Fruit fly (Drosophila melanogaster) whole organism, embryonic: ENCODE results near the gene rt.
A peak's percentile ranks its signal among the peaks of the same experiment; 100 is the strongest.

Experiments used
- B-H1 ChIP-seq: fragments of 200-800 bp; sonication (Bioruptor generic); IDR thresholded peaks from 3 replicates; pipeline ENCODE4 v1.3.6; 2022; ENCODE audit warnings: missing biosample characterization, missing genetic modification characterization
- Bgb ChIP-seq: fragments of 200-800 bp; sonication (Bioruptor generic); IDR thresholded peaks from 2 replicates; pipeline ENCODE4 v1.3.6; 2022; ENCODE audit warnings: missing biosample characterization, missing genetic modification characterization; ENCODE audit not compliant: partially characterized antibody
- CG10147 ChIP-seq: fragments of 200-800 bp; sonication (Bioruptor generic); optimal IDR thresholded peaks from 2 replicates; lab custom pipeline; 2019; ENCODE audit warnings: missing biosample characterization, mild to moderate bottlenecking, missing genetic modification characterization, moderate library complexity
- CG11398 ChIP-seq: fragments of 200-800 bp; sonication (Bioruptor generic); optimal IDR thresholded peaks from 2 replicates; lab custom pipeline; 2016; ENCODE audit warnings: missing biosample characterization, missing genetic modification characterization
- CG11695 ChIP-seq: fragments of 200-800 bp; sonication (Bioruptor generic); IDR thresholded peaks from 3 replicates; pipeline ENCODE4 v1.3.6; 2022; ENCODE audit warnings: missing biosample characterization, missing genetic modification characterization
- CG13296 ChIP-seq: fragments of 200-800 bp; sonication (Bioruptor generic); optimal IDR thresholded peaks from 3 replicates; lab custom pipeline; 2018; ENCODE audit warnings: missing biosample characterization, mild to moderate bottlenecking, missing genetic modification characterization
- CG15514 ChIP-seq: fragments of 200-800 bp; sonication (Bioruptor generic); optimal IDR thresholded peaks from 3 replicates; lab custom pipeline; 2017; ENCODE audit warnings: missing biosample characterization, missing genetic modification characterization, mild to moderate bottlenecking, moderate library complexity, missing genetic modification reagents
- CG1603 ChIP-seq: fragments of 200-800 bp; sonication (Bioruptor generic); optimal IDR thresholded peaks from 2 replicates; lab custom pipeline; 2019; ENCODE audit warnings: missing biosample characterization, mild to moderate bottlenecking, missing genetic modification characterization, moderate library complexity
- CG18599 ChIP-seq: fragments of 200-800 bp; sonication (Bioruptor generic); optimal IDR thresholded peaks from 3 replicates; lab custom pipeline; 2017; ENCODE audit warnings: missing biosample characterization, missing genetic modification characterization, mild to moderate bottlenecking, moderate library complexity, missing genetic modification reagents
- CG2202 ChIP-seq: fragments of 200-800 bp; sonication (Bioruptor generic); optimal IDR thresholded peaks from 2 replicates; lab custom pipeline; 2018; ENCODE audit warnings: missing biosample characterization, mild to moderate bottlenecking, missing genetic modification characterization
- CG32532 ChIP-seq: fragments of 200-800 bp; sonication (Bioruptor generic); IDR thresholded peaks from 2 replicates; pipeline ENCODE4 v1.3.6; 2022; ENCODE audit warnings: missing biosample characterization, missing genetic modification characterization
- CG3407 ChIP-seq: fragments of 200-800 bp; sonication (Bioruptor generic); optimal IDR thresholded peaks from 2 replicates; lab custom pipeline; 2018; ENCODE audit warnings: missing biosample characterization, mild to moderate bottlenecking, missing genetic modification characterization
- CG6765 ChIP-seq: fragments of 200-800 bp; sonication (Bioruptor generic); optimal IDR thresholded peaks from 3 replicates; lab custom pipeline; 2017; ENCODE audit warnings: missing biosample characterization, mild to moderate bottlenecking, missing genetic modification characterization
- CG6854 ChIP-seq: fragments of 200-800 bp; sonication (Bioruptor generic); optimal IDR thresholded peaks from 3 replicates; lab custom pipeline; 2017; ENCODE audit warnings: missing biosample characterization, mild to moderate bottlenecking, missing genetic modification characterization
- CG7271 ChIP-seq: fragments of 200-800 bp; sonication (Bioruptor generic); optimal IDR thresholded peaks from 2 replicates; lab custom pipeline; 2018; ENCODE audit warnings: missing biosample characterization, mild to moderate bottlenecking, missing genetic modification characterization, moderate library complexity
- CG8359 ChIP-seq: fragments of 200-800 bp; sonication (Bioruptor generic); optimal IDR thresholded peaks from 2 replicates; lab custom pipeline; 2017; ENCODE audit warnings: missing biosample characterization, mild to moderate bottlenecking, missing genetic modification characterization, borderline replicate concordance
- Camta ChIP-seq: fragments of 200-800 bp; sonication (Bioruptor generic); optimal IDR thresholded peaks from 2 replicates; lab custom pipeline; 2016; ENCODE audit warnings: missing biosample characterization, missing genetic modification characterization
- Fer1 ChIP-seq: fragments of 200-800 bp; sonication (Bioruptor generic); optimal IDR thresholded peaks from 2 replicates; lab custom pipeline; 2017; ENCODE audit warnings: missing biosample characterization, mild to moderate bottlenecking, missing genetic modification characterization
- Gsc ChIP-seq: fragments of 200-800 bp; sonication (Bioruptor generic); IDR thresholded peaks from 2 replicates; pipeline ENCODE4 v1.3.6; 2022; ENCODE audit warnings: missing biosample characterization, missing genetic modification characterization
- Gug ChIP-seq: fragments of 200-800 bp; sonication (Bioruptor generic); IDR thresholded peaks from 4 replicates; pipeline ENCODE4 v1.3.6; 2022; ENCODE audit warnings: missing biosample characterization, missing genetic modification characterization
- Hey ChIP-seq: fragments of 200-800 bp; sonication (Bioruptor generic); optimal IDR thresholded peaks from 3 replicates; lab custom pipeline; 2018; ENCODE audit warnings: missing biosample characterization, mild to moderate bottlenecking, missing genetic modification characterization
- MESR4 ChIP-seq: fragments of 200-800 bp; sonication (Bioruptor generic); optimal IDR thresholded peaks from 2 replicates; lab custom pipeline; 2018; ENCODE audit warnings: missing biosample characterization, mild to moderate bottlenecking, missing genetic modification characterization, moderate library complexity
- MTF-1 ChIP-seq: fragments of 200-800 bp; sonication (Bioruptor generic); optimal IDR thresholded peaks from 2 replicates; lab custom pipeline; 2018; ENCODE audit warnings: missing biosample characterization, mild to moderate bottlenecking, missing genetic modification characterization, borderline replicate concordance
- Meics ChIP-seq: fragments of 200-800 bp; sonication (Bioruptor generic); optimal IDR thresholded peaks from 2 replicates; lab custom pipeline; 2017; ENCODE audit warnings: missing biosample characterization, mild to moderate bottlenecking, missing genetic modification characterization
- Nf-YB ChIP-seq: fragments of 200-800 bp; sonication (Bioruptor generic); optimal IDR thresholded peaks from 3 replicates; lab custom pipeline; 2019; ENCODE audit warnings: missing biosample characterization, mild to moderate bottlenecking, missing genetic modification characterization, moderate library complexity
- Nf-YC ChIP-seq: fragments of 200-800 bp; optimal IDR thresholded peaks from 3 replicates; lab custom pipeline; 2019; ENCODE audit warnings: missing biosample characterization, mild to moderate bottlenecking, missing genetic modification characterization, moderate library complexity
- Opbp ChIP-seq: fragments of 200-800 bp; sonication (Bioruptor generic); IDR thresholded peaks from 3 replicates; pipeline ENCODE4 v1.3.6; 2022; ENCODE audit warnings: missing biosample characterization, missing genetic modification characterization; ENCODE audit not compliant: partially characterized antibody
- Ptx1 ChIP-seq: fragments of 200-800 bp; sonication (Bioruptor generic); IDR thresholded peaks from 2 replicates; pipeline ENCODE4 v1.3.6; 2022; ENCODE audit warnings: missing biosample characterization, missing genetic modification characterization
- Trl ChIP-seq, 3 experiments: fragments of >200 bp in 2 of 3; fragments of 200-800 bp in 1 of 3; sonication (Bioruptor generic) in 1 of 3; optimal IDR thresholded peaks; 2 replicates in 1 of 3; 3 replicates in 2 of 3; lab custom pipeline; 2016 to 2017; ENCODE audit warnings: missing biosample characterization in 1 of 3, missing genetic modification characterization in 1 of 3
- caup ChIP-seq: fragments of 200-800 bp; sonication (Bioruptor generic); optimal IDR thresholded peaks from 3 replicates; lab custom pipeline; 2017; ENCODE audit warnings: missing biosample characterization, mild to moderate bottlenecking, missing genetic modification characterization, moderate library complexity; ENCODE audit not compliant: severe bottlenecking
- dmrt11E ChIP-seq: fragments of 200-800 bp; sonication (Bioruptor generic); optimal IDR thresholded peaks from 3 replicates; lab custom pipeline; 2018; ENCODE audit warnings: missing biosample characterization, mild to moderate bottlenecking, missing genetic modification characterization, moderate library complexity
- dpn ChIP-seq, 2 experiments: fragments of 200-800 bp; sonication (Bioruptor generic); optimal IDR thresholded peaks; 3 replicates each; lab custom pipeline; 2016; ENCODE audit warnings: missing biosample characterization in 2 of 2, missing genetic modification characterization in 2 of 2
- hbn ChIP-seq: fragments of 200-800 bp; sonication (Bioruptor generic); IDR thresholded peaks from 2 replicates; pipeline ENCODE4 v1.3.6; 2022; ENCODE audit warnings: missing biosample characterization, missing genetic modification characterization; ENCODE audit not compliant: partially characterized antibody
- lab ChIP-seq: fragments of 200-800 bp; sonication (Bioruptor generic); optimal IDR thresholded peaks from 3 replicates; lab custom pipeline; 2017; ENCODE audit warnings: missing biosample characterization, missing genetic modification characterization, mild to moderate bottlenecking, moderate library complexity, missing genetic modification reagents
- peb ChIP-seq: fragments of 200-800 bp; sonication (Bioruptor generic); IDR thresholded peaks from 2 replicates; pipeline ENCODE4 v1.3.6; 2022; ENCODE audit warnings: missing biosample characterization, missing genetic modification characterization
- phol ChIP-seq: fragments of 200-800 bp; sonication (Bioruptor generic); optimal IDR thresholded peaks from 3 replicates; lab custom pipeline; 2018; ENCODE audit warnings: missing biosample characterization, mild to moderate bottlenecking, missing genetic modification characterization, moderate library complexity
- pros ChIP-seq: fragments of 200-800 bp; sonication (Bioruptor generic); optimal IDR thresholded peaks from 3 replicates; lab custom pipeline; 2019; ENCODE audit warnings: missing biosample characterization, mild to moderate bottlenecking, missing genetic modification characterization, moderate library complexity
- row ChIP-seq: fragments of 200-800 bp; sonication (Bioruptor generic); IDR thresholded peaks from 3 replicates; pipeline ENCODE4 v1.3.6; 2022; ENCODE audit warnings: missing biosample characterization, missing genetic modification characterization
- scrt ChIP-seq: fragments of 200-800 bp; sonication (Bioruptor generic); optimal IDR thresholded peaks from 2 replicates; lab custom pipeline; 2018; ENCODE audit warnings: missing biosample characterization, mild to moderate bottlenecking, missing genetic modification characterization, moderate library complexity
- sob ChIP-seq: fragments of 200-800 bp; sonication (Bioruptor generic); IDR thresholded peaks from 2 replicates; pipeline ENCODE4 v1.3.6; 2022; ENCODE audit warnings: missing biosample characterization, missing genetic modification characterization
- stc ChIP-seq: fragments of 200-800 bp; sonication (Bioruptor generic); IDR thresholded peaks from 2 replicates; pipeline ENCODE4 v1.3.6; 2022; ENCODE audit warnings: missing biosample characterization, missing genetic modification characterization
- wor ChIP-seq: fragments of 200-800 bp; sonication (Bioruptor generic); IDR thresholded peaks from 2 replicates; pipeline ENCODE4 v1.3.6; 2022; ENCODE audit warnings: missing biosample characterization, missing genetic modification characterization
- zfh1 ChIP-seq: fragments of 200-800 bp; sonication (Bioruptor generic); IDR thresholded peaks from 3 replicates; pipeline ENCODE4 v1.3.6; 2022; ENCODE audit warnings: missing biosample characterization, missing genetic modification characterization

Gene rt

DNA sequence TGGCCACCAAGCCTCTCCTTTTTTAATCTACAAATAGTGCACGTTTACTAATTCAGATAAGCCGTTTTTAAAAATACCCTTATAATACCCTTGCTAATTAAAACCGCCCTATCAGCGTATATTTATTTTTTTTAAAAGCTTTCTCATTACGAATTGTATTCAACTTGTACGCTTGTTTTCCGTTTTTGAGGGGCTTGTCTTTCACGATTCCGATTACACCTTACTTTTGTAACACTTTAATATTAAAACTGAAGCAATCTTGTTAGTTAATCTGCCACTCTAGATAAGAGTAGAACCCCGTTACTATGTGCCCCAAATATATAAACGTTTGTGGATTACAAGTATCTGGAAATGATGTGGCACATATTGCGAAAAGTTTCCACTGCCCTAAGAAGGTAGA, 35.2 kb upstream of the rt start (continued):
- TF ChIP-seq scrt (GFP tag; lab: Kevin White, UChicago) = no peak
- TF ChIP-seq CG1603 (tag; lab: Kevin White, UChicago) = no peak
- TF ChIP-seq CG32532 (GFP tag; lab: Robert Waterston, UW) = no peak

DNA sequence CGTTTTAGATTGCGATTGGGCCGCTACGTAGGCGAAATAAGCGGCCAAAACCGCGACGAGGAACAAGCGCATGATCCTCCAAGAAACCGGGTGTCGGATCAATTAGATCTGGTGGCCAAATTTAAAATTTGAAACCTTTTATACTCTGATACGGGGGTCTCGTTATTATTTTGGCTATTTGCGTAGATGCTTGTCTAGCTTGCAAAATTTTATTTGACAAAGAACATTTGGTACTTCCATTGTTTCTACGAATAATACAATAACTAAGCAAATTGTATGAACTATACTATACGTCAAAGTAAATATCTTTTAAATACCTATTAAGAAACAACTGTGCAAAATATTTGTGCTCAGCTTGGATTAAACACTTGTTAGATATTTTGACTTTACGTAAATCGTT, 32.4 kb upstream of the rt start, which contains the start of gene Muc68Ca:
TSS of gene Muc68Ca (minus strand) at position 101 of the 400 bp plus-strand sequence.
- TF ChIP-seq Nf-YB (GFP tag; lab: Kevin White, UChicago) (no peak), peb (no peak), CG7271 (tag; lab: Kevin White, UChicago) (no peak), Camta (GFP tag; lab: Kevin White, UChicago) (no peak), CG6765 (GFP tag; lab: Kevin White, UChicago) (no peak), stc (GFP tag; lab: Robert Waterston, UW) (no peak), CG3407 (GFP tag; lab: Kevin White, UChicago) (no peak), Hey (no peak), CG11398 (GFP tag; lab: Kevin White, UChicago) (no peak), CG2202 (tag; lab: Kevin White, UChicago) (no peak), hbn (GFP tag; lab: Robert Waterston, UW) (no peak), wor (no peak), B-H1 (GFP tag; lab: Robert Waterston, UW) (no peak), Gsc (GFP tag; lab: Robert Waterston, UW) (no peak), Nf-YC (tag; lab: Kevin White, UChicago) (no peak), CG10147 (no peak)

DNA sequence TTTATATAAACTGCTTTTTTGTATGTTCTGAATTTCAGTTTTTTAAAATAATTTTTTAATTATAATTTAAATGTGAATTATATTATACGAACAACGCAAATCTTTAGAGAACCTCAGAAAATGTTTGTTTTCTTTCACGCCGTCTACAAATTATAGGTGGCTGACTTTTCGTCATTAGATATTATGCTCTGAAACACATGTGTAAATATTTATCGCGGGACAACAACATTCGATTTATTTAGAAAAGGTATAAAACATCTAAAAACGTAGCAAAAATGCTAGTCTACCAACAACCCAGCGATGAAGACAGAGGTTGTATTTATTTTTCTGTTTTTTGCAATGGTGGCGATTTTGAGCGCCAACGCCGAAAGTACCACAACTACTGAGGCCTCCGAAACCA, 22.3 kb upstream of the rt start, which contains the start of gene CG42832:
TSS of gene CG42832 (plus strand) at position 301 of the 400 bp plus-strand sequence.
- TF ChIP-seq CG18599 (GFP tag; lab: Kevin White, UChicago) (peak; percentile 43), CG11695 (0 out of 3 replicates have a peak, but pooled peaks have one; percentile 25), sob (0 out of 2 replicates have a peak, but pooled peaks have one; percentile 35), lab (GFP tag; lab: Kevin White, UChicago) (peak; percentile 52), CG13296 (GFP tag; lab: Kevin White, UChicago) (peak; percentile 6), dmrt11E (tag; lab: Kevin White, UChicago) (no peak), caup (GFP tag; lab: Kevin White, UChicago) (peak; percentile 42), Fer1 (GFP tag; lab: Kevin White, UChicago) (peak; percentile 21), MESR4 (GFP tag; lab: Kevin White, UChicago) (no peak)

DNA sequence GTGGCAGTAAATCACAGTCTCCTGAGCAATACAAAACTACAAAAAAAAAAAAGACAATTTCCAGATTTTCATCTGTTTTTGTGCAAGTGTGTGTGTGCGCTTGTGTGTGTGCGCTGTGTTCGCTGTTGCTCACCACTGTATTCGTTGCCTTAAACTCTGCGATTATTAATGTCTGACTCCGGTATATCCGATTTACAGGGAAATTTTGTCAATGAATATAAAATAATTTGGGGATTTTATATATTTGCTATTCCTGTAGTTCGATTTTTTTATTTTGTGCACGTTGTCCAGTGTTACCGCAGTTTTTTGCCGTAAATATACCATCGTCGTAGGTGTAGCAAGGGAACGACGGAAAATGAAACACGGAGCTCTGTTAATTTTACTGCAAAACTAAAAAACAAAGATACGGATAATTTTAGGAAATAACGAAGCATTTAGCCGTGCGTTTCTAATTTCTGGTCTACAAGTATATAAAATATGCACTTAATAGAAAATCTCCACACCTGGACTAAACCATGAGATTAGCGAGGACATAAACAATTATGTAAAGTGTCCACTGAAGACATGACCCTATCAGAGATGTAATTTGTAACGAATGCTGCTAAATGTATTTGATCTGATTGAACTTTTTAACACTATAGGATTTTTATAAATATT, 21.7 kb upstream of the rt start, which contains the start of gene Duba:
TSS of gene Duba (minus strand) at position 313 of the 657 bp plus-strand sequence.
- no peak for TF ChIP-seq pros (GFP tag; lab: Kevin White, UChicago)
- peak; percentile 62; the same call in 2 of the 3 replicates for TF ChIP-seq row (GFP tag; lab: Robert Waterston, UW)
- no peak for TF ChIP-seq CG8359 (GFP tag; lab: Kevin White, UChicago)
- TF ChIP-seq dpn (GFP tag; optimal IDR thresholded peaks at IDR 0.05; lab: Kevin White, UChicago) = no peak
- TF ChIP-seq zfh1 (GFP tag; lab: Robert Waterston, UW) = no peak
- TF ChIP-seq Meics = peak; percentile 98
- peak; percentile 13 for TF ChIP-seq CG15514 (GFP tag; lab: Kevin White, UChicago)
- TF ChIP-seq Gug (GFP tag; lab: Robert Waterston, UW) = peak; percentile 14; the same call in 1 of the 4 replicates
- peak; percentile 11; the same call in 1 of the 2 replicates for TF ChIP-seq CG32532 (GFP tag; lab: Robert Waterston, UW)
- TF ChIP-seq Bgb = peak; percentile 29; the same call in 1 of the 2 replicates
- no peak for TF ChIP-seq Trl (optimal IDR thresholded peaks at IDR 0.05; lab: Kevin White, UChicago)
- TF ChIP-seq Trl (GFP tag; optimal IDR thresholded peaks at IDR 0.05; lab: Kevin White, UChicago) = no peak
- peak; percentile 27; the same call in 1 of the 2 replicates for TF ChIP-seq Ptx1
- TF ChIP-seq Opbp = 0 out of 3 replicates have a peak, but pooled peaks have one; percentile 28
- peak; percentile 47 for TF ChIP-seq phol (tag; lab: Kevin White, UChicago)
- TF ChIP-seq MTF-1 = no peak
- TF ChIP-seq CG6854 (GFP tag; lab: Kevin White, UChicago) = no peak
